Fruit fly (Drosophila melanogaster): ENCODE results near the gene CG31826.

Gene CG31826

DNA sequence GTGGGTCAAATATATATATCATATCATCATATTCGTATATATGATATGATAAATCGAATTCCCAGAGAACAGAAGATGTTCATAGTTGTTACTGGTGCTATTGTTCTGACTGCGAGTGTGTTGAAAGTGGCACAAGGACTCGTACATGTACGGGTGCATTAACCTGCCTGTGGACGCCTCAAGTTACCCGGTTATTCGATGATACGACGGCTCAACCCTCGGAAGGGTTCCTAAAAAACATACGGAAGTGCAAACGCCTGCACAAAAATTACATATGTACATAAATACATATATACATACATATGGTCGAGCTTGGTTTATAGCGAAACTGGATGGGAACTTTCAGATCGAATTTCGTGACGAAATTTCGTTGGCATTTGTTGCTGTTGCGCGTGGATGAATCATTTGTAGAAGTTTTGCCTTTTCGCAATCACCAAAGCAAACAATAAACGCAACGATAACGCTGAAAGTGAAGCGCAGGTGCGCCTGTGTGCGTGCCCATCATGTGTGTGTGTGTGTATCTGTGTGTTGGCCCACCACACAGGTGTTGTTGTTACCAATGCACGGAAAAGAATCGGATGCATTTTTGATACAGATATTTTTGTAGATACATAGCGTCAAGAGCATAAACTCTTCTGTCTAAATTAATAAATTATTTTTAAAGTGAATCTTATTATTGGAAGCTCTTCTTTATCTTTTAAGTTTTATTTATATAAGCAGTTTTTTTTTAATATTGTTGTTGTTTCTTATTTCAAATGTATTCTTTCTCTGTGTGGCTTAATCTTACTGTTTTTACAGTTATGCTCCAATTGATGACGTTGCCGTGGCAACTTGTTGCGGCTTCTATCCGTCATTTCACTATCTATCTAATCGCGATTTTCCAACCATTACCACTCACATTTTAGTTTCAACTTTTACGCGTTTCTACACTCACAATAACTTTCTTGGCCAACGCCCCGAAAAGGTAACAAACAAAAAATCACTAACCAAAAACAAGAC is 11.2 kb downstream of the CG31826 start:
- TF ChIP-seq CG32121 (GFP tag; IDR thresholded peaks at IDR 0.05) (peak; percentile 85), CG8301 (tag; optimal IDR thresholded peaks at IDR 0.05) (peak; percentile 76), CG13204 (GFP tag; optimal IDR thresholded peaks at IDR 0.05) (no peak), CG8159 (tag; optimal IDR thresholded peaks at IDR 0.05) (peak; percentile 87), Snoo (tag; optimal IDR thresholded peaks at IDR 0.05) (peak; percentile 78), CG17806 (tag; optimal IDR thresholded peaks at IDR 0.05) (peak; percentile 79), CG34367 (tag; optimal IDR thresholded peaks at IDR 0.05) (peak; percentile 64), CG12605 (GFP tag; IDR thresholded peaks at IDR 0.05) (peak; percentile 75), rn (GFP tag; IDR thresholded peaks at IDR 0.05) (peak; percentile 59), CG4496 (GFP tag; IDR thresholded peaks at IDR 0.05) (peak; percentile 83), EcR (GFP tag; optimal IDR thresholded peaks at IDR 0.05) (peak; percentile 83), CG10348 (GFP tag; IDR thresholded peaks at IDR 0.05) (no peak), CG9948 (tag; optimal IDR thresholded peaks at IDR 0.05) (peak; percentile 81), CG15710 (tag; optimal IDR thresholded peaks at IDR 0.05) (peak; percentile 81), CG14655 (GFP tag; optimal IDR thresholded peaks at IDR 0.05) (no peak), Pif1B (GFP tag; optimal IDR thresholded peaks at IDR 0.05) (peak; percentile 63), D1 (tag; optimal IDR thresholded peaks at IDR 0.05) (peak; percentile 17), fd96Ca (GFP tag; IDR thresholded peaks at IDR 0.05) (0 out of 3 replicates have a peak, but pooled peaks have one; percentile 62), Ets98B (GFP tag; IDR thresholded peaks at IDR 0.05) (peak; percentile 81), gl (tag; optimal IDR thresholded peaks at IDR 0.05) (peak; percentile 14), Pif1A (GFP tag; optimal IDR thresholded peaks at IDR 0.05) (no peak)

DNA sequence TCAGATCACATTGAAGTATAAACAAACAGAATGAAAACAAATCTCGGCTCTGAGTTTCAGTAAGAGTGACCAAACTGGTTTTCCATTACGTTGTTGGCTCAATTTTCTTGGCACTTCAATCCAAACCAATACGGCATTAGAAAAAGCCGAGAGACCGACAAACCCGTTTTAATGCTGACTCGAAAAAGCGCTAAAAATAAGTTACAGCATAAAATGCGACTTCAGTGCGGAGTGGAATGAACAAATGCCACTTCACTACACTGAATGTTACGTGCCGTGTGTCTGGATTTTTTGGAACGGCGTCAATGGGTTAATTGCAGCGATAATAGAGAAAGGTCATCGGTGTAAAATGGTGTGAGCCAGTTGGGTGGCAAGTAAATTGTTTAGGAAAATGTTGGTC is 12.2 kb downstream of the CG31826 start:
- TF ChIP-seq CG15710 (tag; optimal IDR thresholded peaks at IDR 0.05) (no peak), CG8159 (tag; optimal IDR thresholded peaks at IDR 0.05) (no peak), Ets98B (GFP tag; IDR thresholded peaks at IDR 0.05) (no peak; the same call in 1 of the 2 replicates), CG13204 (GFP tag; optimal IDR thresholded peaks at IDR 0.05) (no peak), rn (GFP tag; IDR thresholded peaks at IDR 0.05) (no peak), CG8301 (tag; optimal IDR thresholded peaks at IDR 0.05) (no peak), gl (tag; optimal IDR thresholded peaks at IDR 0.05) (no peak), CG17806 (tag; optimal IDR thresholded peaks at IDR 0.05) (no peak), CG14655 (GFP tag; optimal IDR thresholded peaks at IDR 0.05) (no peak), Pif1B (GFP tag; optimal IDR thresholded peaks at IDR 0.05) (no peak), CG4496 (GFP tag; IDR thresholded peaks at IDR 0.05) (no peak), CG9948 (tag; optimal IDR thresholded peaks at IDR 0.05) (no peak), CG34367 (tag; optimal IDR thresholded peaks at IDR 0.05) (no peak), CG32121 (GFP tag; IDR thresholded peaks at IDR 0.05) (no peak), Snoo (tag; optimal IDR thresholded peaks at IDR 0.05) (no peak), D1 (tag; optimal IDR thresholded peaks at IDR 0.05) (no peak), CG12605 (GFP tag; IDR thresholded peaks at IDR 0.05) (no peak), EcR (GFP tag; optimal IDR thresholded peaks at IDR 0.05) (no peak)

DNA sequence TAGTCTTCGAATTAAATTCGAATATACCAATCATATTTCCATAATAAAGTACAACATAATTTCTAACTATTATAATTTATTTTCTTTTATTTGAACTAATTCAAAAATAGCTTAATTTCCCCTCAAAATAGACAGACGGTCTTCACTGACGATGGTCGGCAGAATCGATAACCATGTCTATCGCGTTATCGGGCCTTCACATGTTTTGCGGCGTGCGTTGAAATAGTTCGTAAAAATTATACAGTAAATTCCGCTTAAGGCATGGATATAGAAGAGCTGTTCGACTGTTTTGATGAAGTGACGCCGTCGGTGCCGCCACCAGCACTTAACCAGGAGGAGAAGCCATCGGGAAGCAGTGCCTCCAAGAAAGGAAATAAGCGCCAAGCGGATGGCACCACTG is 20.8 kb downstream of the CG31826 start, which contains the start of gene Mtr4:
Gene Mtr4, plus strand, starts transcription at position 168 of the 400 bp plus-strand sequence.
- TF ChIP-seq CG12605 (GFP tag; IDR thresholded peaks at IDR 0.05): no peak
- no peak for TF ChIP-seq CG8301 (tag; optimal IDR thresholded peaks at IDR 0.05)
- no peak for TF ChIP-seq CG15710 (tag; optimal IDR thresholded peaks at IDR 0.05)
- no peak for TF ChIP-seq Pif1A (GFP tag; optimal IDR thresholded peaks at IDR 0.05)
- no peak for TF ChIP-seq rn (GFP tag; IDR thresholded peaks at IDR 0.05)
- TF ChIP-seq EcR (GFP tag; optimal IDR thresholded peaks at IDR 0.05): no peak
- no peak for TF ChIP-seq gl (tag; optimal IDR thresholded peaks at IDR 0.05)
- no peak for TF ChIP-seq Snoo (tag; optimal IDR thresholded peaks at IDR 0.05)
- no peak for TF ChIP-seq CG13204 (GFP tag; optimal IDR thresholded peaks at IDR 0.05)
- TF ChIP-seq CG10348 (GFP tag; IDR thresholded peaks at IDR 0.05): no peak
- no peak for TF ChIP-seq CG32121 (GFP tag; IDR thresholded peaks at IDR 0.05)

DNA sequence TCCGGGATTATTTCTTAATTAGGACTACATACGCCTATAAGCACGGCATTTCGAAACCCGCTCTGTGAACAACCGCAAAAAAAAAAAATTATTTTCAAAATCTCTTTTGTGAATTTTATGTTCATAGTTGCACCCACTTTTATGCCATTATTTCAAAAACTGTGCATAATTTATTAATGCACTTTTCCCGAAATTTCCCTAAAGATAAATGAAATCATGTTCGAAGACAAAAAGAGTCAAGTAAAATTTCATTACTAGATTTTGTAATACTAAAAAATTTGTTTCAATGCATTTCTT is 21.7 kb downstream of the CG31826 start:
- no peak for TF ChIP-seq CG8159 (tag; optimal IDR thresholded peaks at IDR 0.05)
- TF ChIP-seq CG8301 (tag; optimal IDR thresholded peaks at IDR 0.05): no peak
- TF ChIP-seq Pif1B (GFP tag; optimal IDR thresholded peaks at IDR 0.05): no peak
- peak; percentile 47 for TF ChIP-seq D1 (tag; optimal IDR thresholded peaks at IDR 0.05)
- TF ChIP-seq fd96Ca (GFP tag; IDR thresholded peaks at IDR 0.05): no peak

DNA sequence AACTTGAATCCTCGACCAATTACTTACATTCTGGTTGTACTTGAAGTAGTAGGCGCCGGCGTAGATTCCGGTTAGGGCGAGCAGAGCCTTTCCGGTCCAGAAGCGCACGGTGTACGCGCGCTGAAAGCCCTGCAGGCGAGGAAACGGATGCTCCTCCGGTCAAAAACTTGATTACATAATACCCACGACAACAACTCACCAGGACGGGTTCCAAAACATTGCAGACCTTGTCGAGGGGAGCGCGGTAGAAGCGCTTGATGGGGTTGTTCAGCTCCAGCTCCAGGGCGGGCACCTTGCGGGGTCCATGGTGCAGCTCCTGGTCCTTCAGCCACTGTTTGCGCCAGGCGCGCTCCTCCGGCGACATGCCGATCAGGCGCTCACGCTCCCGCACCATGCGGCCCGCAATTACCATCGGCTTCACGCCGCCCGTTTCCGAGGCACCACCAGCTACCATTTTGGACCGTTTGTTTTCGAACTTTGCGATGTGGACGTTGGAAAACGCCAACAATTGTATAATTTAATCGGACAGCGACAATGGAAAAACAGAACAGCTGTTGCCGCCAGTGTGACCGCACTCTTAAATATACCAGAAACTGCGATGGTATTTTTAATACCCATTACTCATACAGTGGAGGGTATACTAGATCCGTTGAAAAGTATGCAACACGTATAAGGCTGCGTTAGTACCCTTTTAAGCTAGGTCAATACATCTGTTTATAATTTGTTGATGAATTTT is 22.2 kb downstream of the CG31826 start, which contains the start of gene ND-B17:
Gene ND-B17, minus strand, starts transcription at position 556 of the 736 bp plus-strand sequence.
- TF ChIP-seq CG17806 (tag; optimal IDR thresholded peaks at IDR 0.05): no peak
- peak; percentile 9 for TF ChIP-seq Snoo (tag; optimal IDR thresholded peaks at IDR 0.05)

DNA sequence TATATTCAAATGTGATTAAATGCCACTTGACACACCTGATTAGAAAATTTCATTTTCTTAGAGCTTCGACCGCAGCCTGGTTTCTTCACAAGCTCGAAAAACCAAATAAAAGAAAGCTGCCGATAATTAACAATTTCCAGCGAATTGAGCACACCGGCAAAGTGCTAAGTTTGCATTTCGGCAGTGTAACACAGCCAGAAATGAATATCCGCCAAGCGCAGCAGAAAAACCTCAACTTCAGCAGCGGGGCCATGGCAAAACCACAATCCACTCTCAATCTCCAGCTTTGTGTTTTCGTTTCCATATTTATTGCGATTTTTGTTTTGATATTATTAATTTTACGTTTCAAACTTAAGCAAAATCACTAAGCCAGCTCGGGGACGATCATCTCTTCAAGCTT is 23.6 kb downstream of the CG31826 start:
- TF ChIP-seq CG12605 (GFP tag; IDR thresholded peaks at IDR 0.05) (no peak), CG14655 (GFP tag; optimal IDR thresholded peaks at IDR 0.05) (no peak), fd96Ca (GFP tag; IDR thresholded peaks at IDR 0.05) (no peak), CG34367 (tag; optimal IDR thresholded peaks at IDR 0.05) (no peak), CG17806 (tag; optimal IDR thresholded peaks at IDR 0.05) (no peak), CG15710 (tag; optimal IDR thresholded peaks at IDR 0.05) (no peak), CG32121 (GFP tag; IDR thresholded peaks at IDR 0.05) (no peak), rn (GFP tag; IDR thresholded peaks at IDR 0.05) (no peak), EcR (GFP tag; optimal IDR thresholded peaks at IDR 0.05) (no peak), CG9948 (tag; optimal IDR thresholded peaks at IDR 0.05) (no peak), CG13204 (GFP tag; optimal IDR thresholded peaks at IDR 0.05) (no peak), Ets98B (GFP tag; IDR thresholded peaks at IDR 0.05) (no peak), CG8301 (tag; optimal IDR thresholded peaks at IDR 0.05) (no peak), gl (tag; optimal IDR thresholded peaks at IDR 0.05) (no peak), Snoo (tag; optimal IDR thresholded peaks at IDR 0.05) (no peak), CG10348 (GFP tag; IDR thresholded peaks at IDR 0.05) (no peak)
